Fruit fly (Drosophila melanogaster) S2 (cell line): ENCODE results near the gene Chchd2.

Experiments
- CG8478 ChIP-seq: fragments of >200 bp; optimal IDR thresholded peaks from 2 replicates; lab custom pipeline; 2018
- CTCF ChIP-seq, 2 experiments: fragments of >200 bp; optimal IDR thresholded peaks; 2 replicates each; lab custom pipeline; 2018

dm6 chrX:17170484-17170944 is 21.7 kb downstream of the Chchd2 start:
- TF ChIP-seq CTCF (optimal IDR thresholded peaks at IDR 0.05; lab: Kevin White, UChicago): no peak
- no peak for TF ChIP-seq CG8478 (lab: Kevin White, UChicago)
